Worm (Caenorhabditis elegans): ENCODE data around the gene fbxc-7.
"Not testable (repeated sequence)": the region's sequence is repeated elsewhere in the genome, so short reads cannot be mapped to it uniquely, and the experiment has no call there.

The fbxc-7 gene

DNA sequence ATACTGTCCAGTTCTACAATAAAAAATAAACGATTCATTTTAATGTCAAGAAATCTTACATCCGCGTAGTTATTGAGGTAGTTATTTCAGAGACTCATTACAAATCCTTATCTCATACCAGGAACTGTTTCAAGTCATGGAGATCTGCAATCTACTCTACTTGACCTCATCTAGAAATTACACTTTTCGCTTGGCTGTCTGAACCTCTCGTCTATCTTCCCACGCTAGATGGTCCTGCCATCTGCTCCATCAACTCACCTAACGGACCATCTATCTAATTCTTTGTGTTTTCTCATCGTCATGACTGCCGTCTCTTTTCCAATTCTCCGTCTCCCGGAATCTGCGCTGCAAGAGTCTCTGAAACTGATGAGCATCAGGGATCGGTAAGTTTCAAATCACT is 39.5 kb downstream of the fbxc-7 start, which contains the start of gene F45D11.7:
Gene F45D11.7, plus strand, starts transcription at position 301 of the 400 bp plus-strand sequence.
- TF ChIP-seq egl-27, hmg-11, elt-1 (tag; optimal IDR thresholded peaks at IDR 0.05): not testable (repeated sequence)

ce11 chrII:996112-996511 is 41.4 kb downstream of the fbxc-7 start, which contains the start of gene F45D11.11:
F45D11.11 (minus strand) TSS chrII:996212.
- not testable (repeated sequence) for TF ChIP-seq ceh-9, unc-39, ceh-82 (tag; optimal IDR thresholded peaks at IDR 0.05)

ce11 chrII:999493-999892 is 44.8 kb downstream of the fbxc-7 start, which contains the start of gene fbxb-29:
fbxb-29 (minus strand) TSS chrII:999593.
- no peak for TF ChIP-seq jun-1 (tag; optimal IDR thresholded peaks at IDR 0.05)
- no peak for TF ChIP-seq ztf-11 (tag; optimal IDR thresholded peaks at IDR 0.05)
- TF ChIP-seq fkh-2 (tag; optimal IDR thresholded peaks at IDR 0.05) = no peak
- TF ChIP-seq egl-5 (tag; optimal IDR thresholded peaks at IDR 0.05) = no peak
- no peak for TF ChIP-seq sea-2 (GFP tag; optimal IDR thresholded peaks at IDR 0.05)
- TF ChIP-seq nhr-76 (tag; optimal IDR thresholded peaks at IDR 0.05) = no peak
- no peak for TF ChIP-seq unc-62 (GFP tag; optimal IDR thresholded peaks at IDR 0.05)
- no peak for TF ChIP-seq lsy-12 (tag; optimal IDR thresholded peaks at IDR 0.05)
- TF ChIP-seq ceh-16 (tag; optimal IDR thresholded peaks at IDR 0.05) = no peak
- no peak for TF ChIP-seq nhr-43 (tag; optimal IDR thresholded peaks at IDR 0.05; ENCODE audit: poor library complexity, severe bottlenecking)
- TF ChIP-seq daf-12 (tag; optimal IDR thresholded peaks at IDR 0.05) = no peak

- no peak for TF ChIP-seq mml-1 (tag; optimal IDR thresholded peaks at IDR 0.05)
- TF ChIP-seq egl-5 (tag; optimal IDR thresholded peaks at IDR 0.05) = no peak
- TF ChIP-seq lin-39 (tag; optimal IDR thresholded peaks at IDR 0.05) = no peak
- no peak for TF ChIP-seq lsy-12 (tag; optimal IDR thresholded peaks at IDR 0.05)
- no peak for TF ChIP-seq daf-12 (tag; optimal IDR thresholded peaks at IDR 0.05)
- no peak for TF ChIP-seq ztf-4 (tag; optimal IDR thresholded peaks at IDR 0.05)
Observed at ce11 chrII:1001351-1001750, 46.6 kb downstream of the fbxc-7 start, which contains the start of the genes fbxb-30 and F45D11.5. fbxb-30 (minus strand) TSS chrII:1001451. F45D11.5 (plus strand) TSS chrII:1001702.
